Fruit fly (Drosophila melanogaster) whole organism, prepupa: Measurements from ENCODE around the gene CG31715.

Experiments
- Blimp-1 ChIP-seq: fragments of 200-800 bp; sonication (Bioruptor generic); optimal IDR thresholded peaks from 3 replicates; lab custom pipeline; 2017; ENCODE audit warnings: missing biosample characterization, missing genetic modification characterization, mild to moderate bottlenecking, moderate library complexity, missing genetic modification reagents
- CG11902 ChIP-seq: fragments of 200-800 bp; sonication (Bioruptor generic); optimal IDR thresholded peaks from 3 replicates; lab custom pipeline; 2016; ENCODE audit warnings: missing biosample characterization, missing genetic modification characterization
- CG34406 ChIP-seq: fragments of 200-800 bp; sonication (Bioruptor generic); optimal IDR thresholded peaks from 3 replicates; lab custom pipeline; 2016; ENCODE audit warnings: missing biosample characterization, missing genetic modification characterization
- Hr39 ChIP-seq: fragments of 200-800 bp; sonication (Bioruptor generic); optimal IDR thresholded peaks from 2 replicates; lab custom pipeline; 2016; ENCODE audit warnings: missing biosample characterization, missing genetic modification characterization
- Lpt ChIP-seq: fragments of 200-800 bp; sonication (Bioruptor generic); optimal IDR thresholded peaks from 3 replicates; lab custom pipeline; 2016; ENCODE audit warnings: missing biosample characterization, missing genetic modification characterization
- esn ChIP-seq: fragments of 200-800 bp; sonication (Bioruptor generic); optimal IDR thresholded peaks from 2 replicates; lab custom pipeline; 2016; ENCODE audit warnings: missing biosample characterization, mild to moderate bottlenecking, missing genetic modification characterization, moderate library complexity
- spab ChIP-seq: fragments of 200-800 bp; sonication (Bioruptor generic); optimal IDR thresholded peaks from 2 replicates; lab custom pipeline; 2017; ENCODE audit warnings: missing biosample characterization, mild to moderate bottlenecking, missing genetic modification characterization, missing genetic modification reagents
- svp ChIP-seq: fragments of 200-800 bp; sonication (Bioruptor generic); peaks from one replicate; lab custom pipeline; 2016; ENCODE audit warnings: missing biosample characterization, missing genetic modification characterization

dm6 chr2L:10320174-10320775, 21.1 kb upstream of the CG31715 start:
- no peak for TF ChIP-seq svp (GFP tag; lab: Kevin White, UChicago)
- no peak for TF ChIP-seq CG11902 (GFP tag; lab: Kevin White, UChicago)
- no peak for TF ChIP-seq spab
- no peak for TF ChIP-seq Lpt (GFP tag; lab: Kevin White, UChicago)
- TF ChIP-seq Blimp-1: no peak
- TF ChIP-seq CG34406 (GFP tag; lab: Kevin White, UChicago): no peak
- TF ChIP-seq Hr39: no peak
- TF ChIP-seq esn (GFP tag; lab: Kevin White, UChicago): no peak
